Worm (Caenorhabditis elegans) whole organism, mixed stage, embryonic: ENCODE data around the gene T06D8.10.

ENCODE experiments used
- elt-1 ChIP-seq: sonication (generic microtip); optimal IDR thresholded peaks from 2 replicates; lab custom pipeline; 2017; ENCODE audit warnings: missing genetic modification characterization, mild to moderate bottlenecking, missing compliant biosample characterization, antibody characterized with exemption, moderate library complexity, borderline replicate concordance; ENCODE audit not compliant: insufficient read depth
- lsy-2 ChIP-seq: fragments of 150-350 bp; optimal IDR thresholded peaks from 2 replicates; lab custom pipeline; 2014; ENCODE audit warnings: missing biosample characterization, missing genetic modification characterization
- mab-5 ChIP-seq: fragments of 150-350 bp; optimal IDR thresholded peaks from 2 replicates; lab custom pipeline; 2014; ENCODE audit warnings: missing biosample characterization, missing genetic modification characterization
- nhr-28 ChIP-seq: fragments of 150-350 bp; optimal IDR thresholded peaks from 2 replicates; lab custom pipeline; 2014; ENCODE audit warnings: missing biosample characterization, missing genetic modification characterization
- pha-4 ChIP-seq: fragments of 150-350 bp; optimal IDR thresholded peaks from 2 replicates; lab custom pipeline; 2018; ENCODE audit warnings: missing biosample characterization, missing genetic modification reagents, missing genetic modification characterization
- snpc-4 ChIP-seq: fragments of 150-350 bp; optimal IDR thresholded peaks from 2 replicates; lab custom pipeline; 2014; ENCODE audit warnings: missing biosample characterization, missing genetic modification characterization
- unc-120 ChIP-seq: sonication (generic microtip); optimal IDR thresholded peaks from 2 replicates; lab custom pipeline; 2017; ENCODE audit warnings: missing genetic modification characterization, missing compliant biosample characterization; ENCODE audit not compliant: poor library complexity, severe bottlenecking

- TF ChIP-seq snpc-4 (tag; lab: Kevin White, UChicago) (no peak), elt-1 (no peak), mab-5 (tag; lab: Kevin White, UChicago) (no peak), pha-4 (tag; lab: Kevin White, UChicago) (no peak), lsy-2 (tag; lab: Kevin White, UChicago) (peak; percentile 7), unc-120 (peak; percentile 1), nhr-28 (tag; lab: Kevin White, UChicago) (no peak)
Observed at ce11 chrII:11224045-11224481, 23.3 kb downstream of the T06D8.10 start.
